Fruit fly (Drosophila melanogaster) whole organism, wandering third instar larva: Measurements from ENCODE around the gene CG32537.

Experiments used
- Abd-B ChIP-seq: fragments of >200 bp; optimal IDR thresholded peaks from 2 replicates; lab custom pipeline; 2017; ENCODE audit warnings: missing biosample characterization, missing genetic modification characterization
- CG32264 ChIP-seq: fragments of 200-800 bp; sonication (Bioruptor generic); optimal IDR thresholded peaks from 2 replicates; lab custom pipeline; 2016; ENCODE audit warnings: missing biosample characterization, missing genetic modification characterization
- Dfd ChIP-seq: fragments of >200 bp; optimal IDR thresholded peaks from 2 replicates; lab custom pipeline; 2017; ENCODE audit warnings: missing biosample characterization, missing genetic modification characterization
- HLH106 ChIP-seq: fragments of 200-800 bp; optimal IDR thresholded peaks from 3 replicates; lab custom pipeline; 2019; ENCODE audit warnings: missing biosample characterization, mild to moderate bottlenecking, missing genetic modification characterization, moderate library complexity
- Hnf4 ChIP-seq: fragments of 200-800 bp; sonication (Bioruptor generic); optimal IDR thresholded peaks from 2 replicates; lab custom pipeline; 2016; ENCODE audit warnings: missing biosample characterization, mild to moderate bottlenecking, missing genetic modification characterization
- Hr78 ChIP-seq: fragments of >200 bp; optimal IDR thresholded peaks from 2 replicates; lab custom pipeline; 2017; ENCODE audit warnings: missing biosample characterization, missing genetic modification characterization
- Hr83 ChIP-seq: fragments of 200-300 bp; sonication (Bioruptor generic); optimal IDR thresholded peaks from 2 replicates; lab custom pipeline; 2016; ENCODE audit warnings: missing biosample characterization, mild to moderate bottlenecking, missing genetic modification characterization, moderate library complexity; ENCODE audit not compliant: poor library complexity, severe bottlenecking
- Jra ChIP-seq: sonication (Bioruptor generic); optimal IDR thresholded peaks from 2 replicates; lab custom pipeline; 2016; ENCODE audit warnings: missing biosample characterization, missing genetic modification characterization
- Mio ChIP-seq: sonication (Bioruptor generic); optimal IDR thresholded peaks from 2 replicates; lab custom pipeline; 2016; ENCODE audit warnings: missing biosample characterization, missing genetic modification characterization
- Myc ChIP-seq: fragments of >200 bp; optimal IDR thresholded peaks from 2 replicates; lab custom pipeline; 2017
- N ChIP-seq: fragments of >200 bp; optimal IDR thresholded peaks from 2 replicates; lab custom pipeline; 2018; ENCODE audit warnings: missing biosample characterization, missing external identifiers, missing genetic modification characterization
- Rel ChIP-seq, 2 experiments: fragments of 200-800 bp; sonication (Bioruptor generic) in 1 of 2; optimal IDR thresholded peaks; 2 replicates in 1 of 2; 3 replicates in 1 of 2; lab custom pipeline; 2016 to 2019; ENCODE audit warnings: mild to moderate bottlenecking in 2 of 2, missing biosample characterization in 2 of 2, missing genetic modification characterization in 2 of 2, moderate library complexity in 1 of 2
- Sp1 ChIP-seq: fragments of 200-800 bp; sonication (Bioruptor generic); optimal IDR thresholded peaks from 3 replicates; lab custom pipeline; 2019; ENCODE audit warnings: missing biosample characterization, mild to moderate bottlenecking, missing genetic modification characterization, moderate library complexity
- Vsx2 ChIP-seq: fragments of 200-300, 225-300 bp; sonication (Bioruptor generic); optimal IDR thresholded peaks from 2 replicates; lab custom pipeline; 2018; ENCODE audit warnings: missing biosample characterization, missing genetic modification characterization; ENCODE audit not compliant: partially characterized antibody
- br ChIP-seq: fragments of 200-800 bp; sonication (Bioruptor generic); optimal IDR thresholded peaks from 2 replicates; lab custom pipeline; 2016; ENCODE audit warnings: missing biosample characterization, missing genetic modification characterization
- brk ChIP-seq: fragments of 200-800 bp; sonication (Bioruptor generic); optimal IDR thresholded peaks from 2 replicates; lab custom pipeline; 2016; ENCODE audit warnings: missing biosample characterization, mild to moderate bottlenecking, missing genetic modification characterization
- dl ChIP-seq, 2 experiments: fragments of 175-275, 200-275 bp in 1 of 2; fragments of 200-275 bp in 1 of 2; sonication (Bioruptor generic); optimal IDR thresholded peaks; lab custom pipeline; 2018; ENCODE audit warnings: mild to moderate bottlenecking in 2 of 2, missing biosample characterization in 2 of 2, missing genetic modification characterization in 2 of 2, moderate library complexity in 2 of 2; ENCODE audit not compliant: partially characterized antibody in 2 of 2, insufficient read depth in 1 of 2
- dmrt93B ChIP-seq: fragments of 200-800 bp; sonication (Bioruptor generic); optimal IDR thresholded peaks from 2 replicates; lab custom pipeline; 2018; ENCODE audit warnings: missing biosample characterization, mild to moderate bottlenecking, missing genetic modification characterization
- dsf ChIP-seq: sonication (Bioruptor generic); optimal IDR thresholded peaks from 2 replicates; lab custom pipeline; 2016; ENCODE audit warnings: missing biosample characterization, missing genetic modification characterization, borderline replicate concordance
- ey ChIP-seq: fragments of 200-800 bp; sonication (Bioruptor generic); optimal IDR thresholded peaks from 2 replicates; lab custom pipeline; 2016; ENCODE audit warnings: missing biosample characterization, missing genetic modification characterization
- foxo ChIP-seq, 2 experiments: fragments of 200-800 bp; sonication (Bioruptor generic); optimal IDR thresholded peaks; 2 replicates in 1 of 2; 3 replicates in 1 of 2; lab custom pipeline; 2016 to 2017; ENCODE audit warnings: missing biosample characterization in 2 of 2, missing genetic modification characterization in 2 of 2
- h ChIP-seq: fragments of 200-800 bp; sonication (Bioruptor generic); optimal IDR thresholded peaks from 3 replicates; lab custom pipeline; 2016; ENCODE audit warnings: missing biosample characterization, mild to moderate bottlenecking, missing genetic modification characterization
- jim ChIP-seq: fragments of 175-275, 200-325 bp; sonication (Bioruptor generic); optimal IDR thresholded peaks from 2 replicates; lab custom pipeline; 2016; ENCODE audit warnings: missing biosample characterization, mild to moderate bottlenecking, missing genetic modification characterization
- psq ChIP-seq: fragments of 200-800 bp; sonication (Bioruptor generic); optimal IDR thresholded peaks from 3 replicates; lab custom pipeline; 2017; ENCODE audit warnings: missing biosample characterization, mild to moderate bottlenecking, missing genetic modification characterization, moderate library complexity
- rgr ChIP-seq: fragments of 200-800 bp; sonication (Bioruptor generic); optimal IDR thresholded peaks from 3 replicates; lab custom pipeline; 2016; ENCODE audit warnings: missing biosample characterization, mild to moderate bottlenecking, missing genetic modification characterization
- sv ChIP-seq: fragments of 200-800 bp; sonication (Bioruptor generic); optimal IDR thresholded peaks from 3 replicates; lab custom pipeline; 2016; ENCODE audit warnings: missing biosample characterization, missing genetic modification characterization
- tai ChIP-seq: sonication (Bioruptor generic); optimal IDR thresholded peaks from 2 replicates; lab custom pipeline; 2016; ENCODE audit warnings: missing biosample characterization, missing genetic modification characterization
- woc ChIP-seq: sonication (Bioruptor generic); optimal IDR thresholded peaks from 2 replicates; lab custom pipeline; 2016; ENCODE audit warnings: missing biosample characterization, mild to moderate bottlenecking, missing genetic modification characterization

Gene CG32537

dm6 chrX:19286235-19286634, 9.9 kb upstream of the CG32537 start:
- no peak for TF ChIP-seq Jra (GFP tag; lab: Kevin White, UChicago)
- TF ChIP-seq Hr78 (GFP tag; lab: Kevin White, UChicago), result no peak
- no peak for TF ChIP-seq Rel (GFP tag; optimal IDR thresholded peaks at IDR 0.05; lab: Kevin White, UChicago)
- TF ChIP-seq Rel (tag; optimal IDR thresholded peaks at IDR 0.05; lab: Kevin White, UChicago), result peak; percentile 37
- TF ChIP-seq dl (GFP tag; optimal IDR thresholded peaks at IDR 0.05; lab: Kevin White, UChicago; ENCODE audit: insufficient read depth in 1 of 2, partially characterized antibody in 2 of 2), result no peak

- TF ChIP-seq sv (GFP tag; lab: Kevin White, UChicago), result no peak
- TF ChIP-seq Rel (GFP tag; optimal IDR thresholded peaks at IDR 0.05; lab: Kevin White, UChicago), result no peak
- TF ChIP-seq Rel (tag; optimal IDR thresholded peaks at IDR 0.05; lab: Kevin White, UChicago), result peak; percentile 58
- TF ChIP-seq, all 38 proteins: peak for 1
Observed at dm6 chrX:19285441-19285840, 9.1 kb upstream of the CG32537 start.

dm6 chrX:19281271-19281670, 4.9 kb upstream of the CG32537 start:
- peak; percentile 44 for TF ChIP-seq rgr
- peak; percentile 33 for TF ChIP-seq HLH106 (tag; lab: Kevin White, UChicago)
- no peak for TF ChIP-seq foxo (GFP tag; optimal IDR thresholded peaks at IDR 0.05; lab: Kevin White, UChicago)
- TF ChIP-seq Myc (lab: Kevin White, UChicago), result peak; percentile 21
- peak; percentile 18 for TF ChIP-seq psq

- TF ChIP-seq HLH106 (tag; lab: Kevin White, UChicago), result no peak
- TF ChIP-seq Sp1 (GFP tag; lab: Kevin White, UChicago), result no peak
- TF ChIP-seq dl (GFP tag; optimal IDR thresholded peaks at IDR 0.05; lab: Kevin White, UChicago; ENCODE audit: insufficient read depth in 1 of 2, partially characterized antibody in 2 of 2), result no peak
- no peak for TF ChIP-seq ey (GFP tag; lab: Kevin White, UChicago)
- no peak for TF ChIP-seq Hnf4 (GFP tag; lab: Kevin White, UChicago)
- no peak for TF ChIP-seq Dfd (GFP tag; lab: Kevin White, UChicago)
- TF ChIP-seq Abd-B, result no peak
- no peak for TF ChIP-seq Mio (GFP tag; lab: Kevin White, UChicago)
- no peak for TF ChIP-seq brk (GFP tag; lab: Kevin White, UChicago)
- TF ChIP-seq sv (GFP tag; lab: Kevin White, UChicago), result no peak
- no peak for TF ChIP-seq rgr
- no peak for TF ChIP-seq Hr83 (GFP tag; lab: Kevin White, UChicago)
- no peak for TF ChIP-seq br (GFP tag; lab: Kevin White, UChicago)
- TF ChIP-seq jim (GFP tag; lab: Kevin White, UChicago), result no peak
- TF ChIP-seq foxo (GFP tag; optimal IDR thresholded peaks at IDR 0.05; lab: Kevin White, UChicago), result no peak
- TF ChIP-seq Jra (GFP tag; lab: Kevin White, UChicago), result no peak
- no peak for TF ChIP-seq Hr78 (GFP tag; lab: Kevin White, UChicago)
Observed at dm6 chrX:19280685-19281084, 4.3 kb upstream of the CG32537 start.

dm6 chrX:19280249-19280648, 3.9 kb upstream of the CG32537 start, which contains the start of gene CG8028:
TSS of gene CG8028 (minus strand) at chrX:19280349.
- no peak for TF ChIP-seq Sp1 (GFP tag; lab: Kevin White, UChicago)
- no peak for TF ChIP-seq Vsx2 (GFP tag; lab: Kevin White, UChicago)
- TF ChIP-seq Mio (GFP tag; lab: Kevin White, UChicago), result no peak
- TF ChIP-seq brk (GFP tag; lab: Kevin White, UChicago), result no peak
- TF ChIP-seq sv (GFP tag; lab: Kevin White, UChicago), result no peak
- TF ChIP-seq CG32264 (GFP tag; lab: Kevin White, UChicago), result no peak
- no peak for TF ChIP-seq Myc (lab: Kevin White, UChicago)
- TF ChIP-seq HLH106 (tag; lab: Kevin White, UChicago), result no peak
- TF ChIP-seq br (GFP tag; lab: Kevin White, UChicago), result no peak
- no peak for TF ChIP-seq tai
- TF ChIP-seq Hr83 (GFP tag; lab: Kevin White, UChicago), result no peak
- TF ChIP-seq Hnf4 (GFP tag; lab: Kevin White, UChicago), result no peak
- no peak for TF ChIP-seq N (GFP tag; lab: Kevin White, UChicago)
- TF ChIP-seq, all 38 proteins: peak for 0

dm6 chrX:19278395-19278794, 2.1 kb upstream of the CG32537 start:
- TF ChIP-seq dsf (GFP tag; lab: Kevin White, UChicago), result no peak
- no peak for TF ChIP-seq h (GFP tag; lab: Kevin White, UChicago)
- TF ChIP-seq dl (GFP tag; optimal IDR thresholded peaks at IDR 0.05; lab: Kevin White, UChicago; ENCODE audit: insufficient read depth in 1 of 2, partially characterized antibody in 2 of 2), result no peak
- TF ChIP-seq dmrt93B (GFP tag; lab: Kevin White, UChicago), result no peak
- TF ChIP-seq ey (GFP tag; lab: Kevin White, UChicago), result no peak
- TF ChIP-seq woc (GFP tag; lab: Kevin White, UChicago), result no peak
